Worm (Caenorhabditis elegans) whole organism, L4/young adult: ENCODE data around the gene C33F10.1.

Experiments
- dao-5 ChIP-seq: sonication (generic microtip); optimal IDR thresholded peaks from 2 replicates; lab custom pipeline; 2016; ENCODE audit warnings: missing genotype, missing genetic modification characterization, moderate library complexity, missing compliant biosample characterization
- him-1 ChIP-seq: sonication (generic microtip); optimal IDR thresholded peaks from 2 replicates; lab custom pipeline; 2016; ENCODE audit warnings: missing genotype, missing genetic modification reagents, missing genetic modification characterization, missing compliant biosample characterization

DNA sequence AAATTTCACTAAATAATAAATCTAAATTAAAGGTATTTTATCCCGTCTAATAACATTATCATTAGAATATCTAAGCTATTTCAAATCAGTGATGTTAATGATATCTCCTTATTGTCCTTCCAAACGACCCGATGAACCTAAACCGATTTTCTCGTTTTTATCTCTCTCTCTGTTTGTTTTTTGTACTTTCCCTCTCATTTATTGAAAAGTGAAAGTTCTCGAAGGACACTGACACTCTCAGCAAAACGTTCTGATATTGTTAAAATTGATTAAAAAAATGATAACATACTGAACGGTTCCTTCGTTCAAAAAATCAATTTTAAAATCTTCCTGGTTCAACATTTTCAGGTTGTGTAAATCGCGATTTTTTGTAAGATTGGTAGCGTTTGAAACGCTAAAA, 41.3 kb downstream of the C33F10.1 start, which contains the start of gene F11G11.13:
- no peak for TF ChIP-seq him-1
- no peak for TF ChIP-seq dao-5 (tag; lab: Kevin White, UChicago)
